Worm (Caenorhabditis elegans) whole organism, L1 larva: ENCODE measurements around the gene bus-17.

Experiments used
- C04F5.9 ChIP-seq: sonication (generic microtip); optimal IDR thresholded peaks from 2 replicates; lab custom pipeline; 2016; ENCODE audit warnings: missing genetic modification characterization, missing compliant biosample characterization
- F16B12.6 ChIP-seq: fragments of 150-350 bp; optimal IDR thresholded peaks from 2 replicates; lab custom pipeline; 2014; ENCODE audit warnings: missing biosample characterization, missing genetic modification characterization
- Y116A8C.19 ChIP-seq: sonication (generic microtip); optimal IDR thresholded peaks from 2 replicates; lab custom pipeline; 2016; ENCODE audit warnings: missing compliant biosample characterization, missing genetic modification characterization, borderline replicate concordance
- aha-1 ChIP-seq: fragments of 150-350 bp; optimal IDR thresholded peaks from 2 replicates; lab custom pipeline; 2014; ENCODE audit warnings: missing biosample characterization, missing genetic modification characterization
- alr-1 ChIP-seq: fragments of 200-800 bp; sonication (Bioruptor generic); optimal IDR thresholded peaks from 2 replicates; lab custom pipeline; 2018; ENCODE audit warnings: borderline replicate concordance, mild to moderate bottlenecking, missing genetic modification characterization, missing compliant biosample characterization
- ama-1 ChIP-seq: fragments of 150-350 bp; optimal IDR thresholded peaks from 2 replicates; lab custom pipeline; 2014
- ceh-63 ChIP-seq: fragments of 200-800 bp; sonication (Bioruptor generic); optimal IDR thresholded peaks from 2 replicates; lab custom pipeline; 2018; ENCODE audit warnings: mild to moderate bottlenecking, missing genetic modification characterization, missing compliant biosample characterization
- ceh-8 ChIP-seq: fragments of 200-800 bp; sonication (Bioruptor generic); optimal IDR thresholded peaks from 2 replicates; lab custom pipeline; 2018; ENCODE audit warnings: mild to moderate bottlenecking, missing genetic modification characterization, moderate library complexity, missing compliant biosample characterization
- ceh-82 ChIP-seq, 3 experiments: fragments of 150-350 bp in 1 of 3; sonication (generic microtip) in 2 of 3; optimal IDR thresholded peaks; 2 replicates each; lab custom pipeline; 2014 to 2017; ENCODE audit warnings: missing biosample characterization in 3 of 3, missing genetic modification characterization in 3 of 3
- ceh-88 ChIP-seq: fragments of 200-800 bp; sonication (Bioruptor generic); IDR thresholded peaks from 2 replicates; pipeline ENCODE4 v1.3.6; 2022; ENCODE audit warnings: missing genetic modification characterization, missing compliant biosample characterization
- ceh-90 ChIP-seq: sonication (generic microtip); optimal IDR thresholded peaks from 2 replicates; lab custom pipeline; 2016; ENCODE audit warnings: missing genetic modification characterization, missing compliant biosample characterization
- ces-1 ChIP-seq: fragments of 150-350 bp; optimal IDR thresholded peaks from 2 replicates; lab custom pipeline; 2014; ENCODE audit warnings: missing biosample characterization, missing genetic modification reagents, missing genetic modification characterization
- dpl-1 ChIP-seq, 3 experiments: fragments of 150-350 bp in 2 of 3; sonication (generic microtip) in 1 of 3; optimal IDR thresholded peaks; 2 replicates each; lab custom pipeline; 2014 to 2017; ENCODE audit warnings: missing biosample characterization in 3 of 3, missing genetic modification characterization in 3 of 3, missing genetic modification reagents in 3 of 3
- efl-3 ChIP-seq: fragments of 200-800 bp; sonication (Bioruptor generic); optimal IDR thresholded peaks from 2 replicates; lab custom pipeline; 2018; ENCODE audit warnings: mild to moderate bottlenecking, missing genetic modification characterization, missing compliant biosample characterization
- egl-13 ChIP-seq: sonication (generic microtip); optimal IDR thresholded peaks from 2 replicates; lab custom pipeline; 2016; ENCODE audit warnings: missing genotype, missing genetic modification reagents, missing genetic modification characterization, missing compliant biosample characterization
- elt-2 ChIP-seq: sonication (generic microtip); optimal IDR thresholded peaks from 2 replicates; lab custom pipeline; 2016; ENCODE audit warnings: missing genetic modification characterization, mild to moderate bottlenecking, inconsistent platforms, missing compliant biosample characterization, missing genetic modification reagents
- elt-3 ChIP-seq, 6 experiments: fragments of 150-350 bp in 1 of 6; sonication (generic microtip); optimal IDR thresholded peaks; 2 replicates each; lab custom pipeline; 2017 to 2018; ENCODE audit warnings: missing biosample characterization in 6 of 6, missing genetic modification characterization in 6 of 6, inconsistent platforms in 1 of 6
- fkh-10 ChIP-seq: sonication (generic microtip); optimal IDR thresholded peaks from 2 replicates; lab custom pipeline; 2017; ENCODE audit warnings: missing biosample characterization, missing genetic modification reagents, missing genetic modification characterization
- fkh-4 ChIP-seq: sonication (generic microtip); optimal IDR thresholded peaks from 2 replicates; lab custom pipeline; 2016; ENCODE audit warnings: missing compliant biosample characterization, missing genetic modification characterization, borderline replicate concordance
- hlh-17 ChIP-seq: fragments of 200-800 bp; sonication (Bioruptor generic); optimal IDR thresholded peaks from 2 replicates; lab custom pipeline; 2018; ENCODE audit warnings: missing genetic modification characterization, mild to moderate bottlenecking, missing compliant biosample characterization, moderate library complexity, borderline replicate concordance
- hlh-4 ChIP-seq: sonication (generic microtip); optimal IDR thresholded peaks from 2 replicates; lab custom pipeline; 2016; ENCODE audit warnings: mild to moderate bottlenecking, missing genetic modification characterization, missing compliant biosample characterization
- isw-1 ChIP-seq: fragments of 200-800 bp; sonication (Bioruptor generic); IDR thresholded peaks from 2 replicates; pipeline ENCODE4 v1.3.6; 2022; ENCODE audit warnings: missing genetic modification characterization, missing compliant biosample characterization
- lin-14 ChIP-seq: fragments of 200-800 bp; sonication (Bioruptor generic); optimal IDR thresholded peaks from 2 replicates; lab custom pipeline; 2018; ENCODE audit warnings: mild to moderate bottlenecking, missing genetic modification characterization, moderate library complexity, missing compliant biosample characterization
- lin-15B ChIP-seq: fragments of 150-350 bp; sonication (generic microtip); optimal IDR thresholded peaks from 3 replicates; lab custom pipeline; 2014; ENCODE audit warnings: missing biosample characterization, missing genetic modification characterization
- lin-35 ChIP-seq, 2 experiments: fragments of 150-350 bp; optimal IDR thresholded peaks; 2 replicates each; lab custom pipeline; 2014; ENCODE audit warnings: missing biosample characterization in 2 of 2, missing genetic modification characterization in 2 of 2, missing genetic modification reagents in 2 of 2
- lir-3 ChIP-seq: sonication (generic microtip); optimal IDR thresholded peaks from 2 replicates; lab custom pipeline; 2016; ENCODE audit warnings: mild to moderate bottlenecking, missing genetic modification characterization, moderate library complexity, missing compliant biosample characterization; ENCODE audit not compliant: poor library complexity
- lsy-2 ChIP-seq, 2 experiments: fragments of 150-350 bp; optimal IDR thresholded peaks; 2 replicates each; lab custom pipeline; 2014; ENCODE audit warnings: missing biosample characterization in 2 of 2, missing genetic modification characterization in 2 of 2
- mep-1 ChIP-seq: fragments of 150-350 bp; optimal IDR thresholded peaks from 2 replicates; lab custom pipeline; 2014; ENCODE audit warnings: missing biosample characterization, missing genetic modification characterization
- nhr-19 ChIP-seq: fragments of 200-800 bp; sonication (Bioruptor generic); conservative IDR thresholded peaks from 2 replicates; pipeline ENCODE4 v1.3.6; 2022; ENCODE audit warnings: missing genetic modification characterization, missing compliant biosample characterization
- nhr-20 ChIP-seq: sonication (generic microtip); optimal IDR thresholded peaks from 2 replicates; lab custom pipeline; 2016; ENCODE audit warnings: mild to moderate bottlenecking, missing genetic modification characterization, missing compliant biosample characterization
- nhr-237 ChIP-seq: fragments of 150-350 bp; optimal IDR thresholded peaks from 2 replicates; lab custom pipeline; 2014; ENCODE audit warnings: missing biosample characterization, missing genetic modification characterization
- nhr-76 ChIP-seq: sonication (generic microtip); optimal IDR thresholded peaks from 2 replicates; lab custom pipeline; 2017; ENCODE audit warnings: missing biosample characterization, missing genetic modification characterization
- nhr-77 ChIP-seq: fragments of 150-350 bp; optimal IDR thresholded peaks from 2 replicates; lab custom pipeline; 2014; ENCODE audit warnings: missing biosample characterization, missing genetic modification characterization
- nhr-84 ChIP-seq: sonication (generic microtip); optimal IDR thresholded peaks from 2 replicates; lab custom pipeline; 2017; ENCODE audit warnings: missing biosample characterization, missing genetic modification characterization
- nhr-85 ChIP-seq: sonication (generic microtip); peaks from one replicate; lab custom pipeline; 2016; ENCODE audit warnings: missing genetic modification characterization, inconsistent platforms, missing compliant biosample characterization
- nhr-90 ChIP-seq: sonication (generic microtip); optimal IDR thresholded peaks from 2 replicates; lab custom pipeline; 2016; ENCODE audit warnings: mild to moderate bottlenecking, missing genetic modification characterization, missing compliant biosample characterization; ENCODE audit not compliant: poor library complexity
- pag-3 ChIP-seq: sonication (generic microtip); optimal IDR thresholded peaks from 2 replicates; lab custom pipeline; 2017; ENCODE audit warnings: missing genetic modification characterization, mild to moderate bottlenecking, missing compliant biosample characterization, antibody characterized with exemption, borderline replicate concordance; ENCODE audit not compliant: insufficient read depth
- rnt-1 ChIP-seq: sonication (generic microtip); optimal IDR thresholded peaks from 2 replicates; lab custom pipeline; 2016; ENCODE audit warnings: mild to moderate bottlenecking, missing genetic modification characterization, moderate library complexity, missing compliant biosample characterization
- skn-1 ChIP-seq: fragments of 150-350 bp; optimal IDR thresholded peaks from 2 replicates; lab custom pipeline; 2014; ENCODE audit warnings: missing biosample characterization, missing genetic modification characterization
- snpc-4 ChIP-seq: fragments of 150-350 bp; optimal IDR thresholded peaks from 2 replicates; lab custom pipeline; 2014; ENCODE audit warnings: missing biosample characterization, missing genetic modification characterization
- sox-4 ChIP-seq: sonication (generic microtip); optimal IDR thresholded peaks from 2 replicates; lab custom pipeline; 2016; ENCODE audit warnings: missing genetic modification characterization, missing compliant biosample characterization
- sptf-1 ChIP-seq: fragments of 150-350 bp; optimal IDR thresholded peaks from 2 replicates; lab custom pipeline; 2014; ENCODE audit warnings: missing biosample characterization, missing genetic modification characterization
- swsn-7 ChIP-seq: sonication (generic microtip); optimal IDR thresholded peaks from 2 replicates; lab custom pipeline; 2016; ENCODE audit warnings: missing genetic modification characterization, missing compliant biosample characterization
- tlp-1 ChIP-seq: fragments of 150-350 bp; optimal IDR thresholded peaks from 2 replicates; lab custom pipeline; 2014; ENCODE audit warnings: missing biosample characterization, missing genetic modification characterization
- unc-130 ChIP-seq: fragments of 150-350 bp; optimal IDR thresholded peaks from 2 replicates; lab custom pipeline; 2017; ENCODE audit warnings: missing biosample characterization, missing genetic modification characterization, inconsistent platforms
- unc-30 ChIP-seq: sonication (generic microtip); optimal IDR thresholded peaks from 2 replicates; lab custom pipeline; 2017; ENCODE audit warnings: missing biosample characterization, missing genetic modification characterization
- unc-62 ChIP-seq: fragments of 150-350 bp; optimal IDR thresholded peaks from 2 replicates; lab custom pipeline; 2014; ENCODE audit warnings: missing biosample characterization, missing genetic modification reagents, missing genetic modification characterization
- unc-86 ChIP-seq: sonication (generic microtip); optimal IDR thresholded peaks from 2 replicates; lab custom pipeline; 2016; ENCODE audit warnings: missing genetic modification characterization, missing compliant biosample characterization
- unc-98 ChIP-seq: fragments of 200-800 bp; sonication (Bioruptor generic); IDR thresholded peaks from 2 replicates; pipeline ENCODE4 v1.3.6; 2022; ENCODE audit warnings: missing genetic modification characterization, missing compliant biosample characterization
- xbp-1 ChIP-seq: sonication (generic microtip); optimal IDR thresholded peaks from 2 replicates; lab custom pipeline; 2016; ENCODE audit warnings: missing genetic modification characterization, missing compliant biosample characterization
- zag-1 ChIP-seq: fragments of 150-350 bp; optimal IDR thresholded peaks from 2 replicates; lab custom pipeline; 2014; ENCODE audit warnings: missing biosample characterization, missing genetic modification characterization
- zip-4 ChIP-seq: fragments of 200-800 bp; sonication (Bioruptor generic); optimal IDR thresholded peaks from 2 replicates; lab custom pipeline; 2018; ENCODE audit warnings: mild to moderate bottlenecking, missing genetic modification characterization, moderate library complexity, missing compliant biosample characterization

The bus-17 gene

DNA sequence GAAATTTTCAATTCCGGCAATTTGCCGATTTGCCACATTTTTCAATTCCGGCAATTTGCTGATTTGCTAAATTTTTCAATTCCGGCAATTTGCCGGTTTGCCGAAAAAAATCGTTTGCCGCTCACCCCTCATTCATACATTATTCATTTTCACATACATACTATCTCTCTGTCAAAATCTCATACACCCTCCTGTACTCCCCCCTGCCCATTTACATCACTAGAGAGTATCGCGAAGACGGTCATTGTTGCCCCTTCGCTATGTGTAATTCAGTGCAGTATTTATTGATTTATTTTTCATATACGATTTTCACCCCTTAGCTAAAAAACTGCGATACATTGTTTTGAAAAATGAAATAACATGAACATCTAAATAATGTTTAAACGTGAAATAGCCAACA lies 29.7 kb downstream of the bus-17 start (continued):
- TF ChIP-seq hlh-4 (tag; lab: Kevin White, UChicago) (no peak), nhr-19 (peak; percentile 45), hlh-17 (no peak), ceh-8 (no peak), snpc-4 (tag; lab: Kevin White, UChicago) (peak; percentile 58), Y116A8C.19 (no peak), F16B12.6 (no peak), fkh-10 (GFP tag; lab: Kevin White, UChicago) (peak; percentile 77), sox-4 (tag; lab: Kevin White, UChicago) (no peak), lin-35 (GFP tag; optimal IDR thresholded peaks at IDR 0.05; lab: Kevin White, UChicago) (peak in 1 of 2 experiments; percentile 82), fkh-4 (no peak), dpl-1 (GFP tag; optimal IDR thresholded peaks at IDR 0.05; lab: Kevin White, UChicago) (peak in 1 of 3 experiments; percentile 10), ceh-63 (GFP tag; lab: Kevin White, UChicago) (no peak), ces-1 (GFP tag; lab: Kevin White, UChicago) (no peak), sptf-1 (tag; lab: Kevin White, UChicago) (no peak), elt-3 (tag; optimal IDR thresholded peaks at IDR 0.05; lab: Kevin White, UChicago) (peak in 3 of 6 experiments; percentile 44 to 75 (median 51)), nhr-90 (tag; lab: Kevin White, UChicago) (peak; percentile 82), lin-15B (tag; lab: Kevin White, UChicago) (peak; percentile 52), swsn-7 (tag; lab: Kevin White, UChicago) (peak; percentile 44), efl-3 (GFP tag; lab: Kevin White, UChicago) (no peak), skn-1 (tag; lab: Kevin White, UChicago) (peak; percentile 36), unc-30 (tag; lab: Kevin White, UChicago) (no peak), zag-1 (tag; lab: Kevin White, UChicago) (no peak), nhr-85 (tag; lab: Kevin White, UChicago) (peak; percentile 87), ceh-88 (no peak), ceh-90 (tag; lab: Kevin White, UChicago) (no peak), pag-3 (tag; lab: Kevin White, UChicago) (no peak), elt-2 (peak; percentile 16), unc-86 (tag; lab: Kevin White, UChicago) (no peak), nhr-237 (tag; lab: Kevin White, UChicago) (peak; percentile 36), lir-3 (no peak), nhr-84 (tag; lab: Kevin White, UChicago) (no peak), xbp-1 (tag; lab: Kevin White, UChicago) (peak; percentile 43), ama-1 (no peak), nhr-77 (peak; percentile 69), lsy-2 (tag; optimal IDR thresholded peaks at IDR 0.05; lab: Kevin White, UChicago) (peak; percentile 67 to 70), lin-14 (no peak), mep-1 (peak; percentile 43), unc-130 (tag; lab: Kevin White, UChicago) (peak; percentile 32), alr-1 (tag; lab: Kevin White, UChicago) (no peak), ceh-82 (tag; optimal IDR thresholded peaks at IDR 0.05; lab: Kevin White, UChicago) (peak; percentile 45 to 75 (median 62)), isw-1 (GFP tag; lab: Robert Waterston, UW) (0 out of 2 replicates have a peak, but pooled peaks have one; percentile 2), aha-1 (tag; lab: Kevin White, UChicago) (no peak), C04F5.9 (tag; lab: Kevin White, UChicago) (no peak), zip-4 (GFP tag; lab: Kevin White, UChicago) (peak; percentile 42), egl-13 (tag; lab: Kevin White, UChicago) (peak; percentile 35), unc-62 (GFP tag; lab: Kevin White, UChicago) (no peak), nhr-76 (no peak), tlp-1 (tag; lab: Kevin White, UChicago) (no peak), rnt-1 (peak; percentile 56), unc-98 (GFP tag; lab: Robert Waterston, UW) (no peak), nhr-20 (tag; lab: Kevin White, UChicago) (peak; percentile 74)
